Worm (Caenorhabditis elegans): ENCODE data around the gene ndab-2.

ndab-2 gene

ce11 chrIII:7212028-7212427 lies 31.5 kb downstream of the ndab-2 start:
- TF ChIP-seq elt-3 (tag; optimal IDR thresholded peaks at IDR 0.05): no peak
- no peak for TF ChIP-seq ham-2 (GFP tag; optimal IDR thresholded peaks at IDR 0.05)
- TF ChIP-seq nhr-12 (tag; optimal IDR thresholded peaks at IDR 0.05): no peak
- TF ChIP-seq blmp-1 (tag; optimal IDR thresholded peaks at IDR 0.05): no peak
- no peak for TF ChIP-seq unc-39 (tag; optimal IDR thresholded peaks at IDR 0.05)
- TF ChIP-seq nhr-237 (tag; optimal IDR thresholded peaks at IDR 0.05): no peak
- TF ChIP-seq drap-1 (GFP tag; optimal IDR thresholded peaks at IDR 0.05): no peak
- no peak for TF ChIP-seq elt-1 (tag; optimal IDR thresholded peaks at IDR 0.05; ENCODE audit: borderline replicate concordance, insufficient read depth)
- TF ChIP-seq M03D4.4 (tag; optimal IDR thresholded peaks at IDR 0.05): no peak
- TF ChIP-seq cnd-1 (tag; optimal IDR thresholded peaks at IDR 0.05): no peak
- TF ChIP-seq sptf-1 (tag; optimal IDR thresholded peaks at IDR 0.05): no peak
- no peak for TF ChIP-seq ztf-11 (tag; optimal IDR thresholded peaks at IDR 0.05)
- no peak for TF ChIP-seq hlh-1 (tag; optimal IDR thresholded peaks at IDR 0.05)
- no peak for TF ChIP-seq snpc-4 (tag; optimal IDR thresholded peaks at IDR 0.05)

ce11 chrIII:7215532-7215931 lies 35.0 kb downstream of the ndab-2 start:
- TF ChIP-seq tbx-8 (GFP tag; optimal IDR thresholded peaks at IDR 0.05) (no peak), hlh-1 (tag; optimal IDR thresholded peaks at IDR 0.05) (peak; percentile 99), unc-120 (tag; optimal IDR thresholded peaks at IDR 0.05; ENCODE audit: poor library complexity, severe bottlenecking) (peak; percentile 42)

- no peak for TF ChIP-seq pha-4 (tag; optimal IDR thresholded peaks at IDR 0.05)
- no peak for TF ChIP-seq nhr-12 (tag; optimal IDR thresholded peaks at IDR 0.05)
- TF ChIP-seq blmp-1 (tag; optimal IDR thresholded peaks at IDR 0.05): no peak
- TF ChIP-seq lin-32 (GFP tag; optimal IDR thresholded peaks at IDR 0.05): no peak
- no peak for TF ChIP-seq cnd-1 (tag; optimal IDR thresholded peaks at IDR 0.05)
- no peak for TF ChIP-seq nhr-237 (tag; optimal IDR thresholded peaks at IDR 0.05)
- no peak for TF ChIP-seq nhr-28 (tag; optimal IDR thresholded peaks at IDR 0.05)
- TF ChIP-seq tbx-8 (GFP tag; optimal IDR thresholded peaks at IDR 0.05): no peak
- TF ChIP-seq unc-39 (tag; optimal IDR thresholded peaks at IDR 0.05): no peak
- no peak for TF ChIP-seq bed-3 (GFP tag; optimal IDR thresholded peaks at IDR 0.05)
- no peak for TF ChIP-seq snpc-4 (tag; optimal IDR thresholded peaks at IDR 0.05)
- no peak for TF ChIP-seq mab-5 (tag; optimal IDR thresholded peaks at IDR 0.05)
These were observed 35.7 kb downstream of the ndab-2 start, which contains the start of gene R151.1 for ce11 chrIII:7216226-7216625. R151.1 (plus strand) TSS chrIII:7216526.

ce11 chrIII:7216924-7217521 lies 36.5 kb downstream of the ndab-2 start:
- TF ChIP-seq bed-3 (GFP tag; optimal IDR thresholded peaks at IDR 0.05) (no peak), ceh-83 (GFP tag; optimal IDR thresholded peaks at IDR 0.05) (no peak), pha-4 (tag; optimal IDR thresholded peaks at IDR 0.05) (no peak), elt-3 (tag; optimal IDR thresholded peaks at IDR 0.05) (no peak), snpc-4 (tag; optimal IDR thresholded peaks at IDR 0.05) (no peak), ham-2 (GFP tag; optimal IDR thresholded peaks at IDR 0.05) (no peak), mab-5 (tag; optimal IDR thresholded peaks at IDR 0.05) (no peak), unc-39 (tag; optimal IDR thresholded peaks at IDR 0.05) (no peak), ceh-39 (tag; optimal IDR thresholded peaks at IDR 0.05) (no peak), unc-120 (tag; optimal IDR thresholded peaks at IDR 0.05; ENCODE audit: poor library complexity, severe bottlenecking) (peak; percentile 98), flh-1 (GFP tag; optimal IDR thresholded peaks at IDR 0.05) (no peak), unc-62 (GFP tag; optimal IDR thresholded peaks at IDR 0.05) (peak; percentile 96), ceh-43 (GFP tag; optimal IDR thresholded peaks at IDR 0.05) (no peak), hlh-1 (tag; optimal IDR thresholded peaks at IDR 0.05) (peak; percentile 96), sem-2 (GFP tag; optimal IDR thresholded peaks at IDR 0.05) (no peak), nhr-76 (tag; optimal IDR thresholded peaks at IDR 0.05) (no peak), blmp-1 (tag; optimal IDR thresholded peaks at IDR 0.05) (no peak)

ce11 chrIII:7221103-7221502 lies 40.6 kb downstream of the ndab-2 start:
- no peak for TF ChIP-seq zip-8 (tag; optimal IDR thresholded peaks at IDR 0.05)
- no peak for TF ChIP-seq nhr-28 (tag; optimal IDR thresholded peaks at IDR 0.05)
- no peak for TF ChIP-seq elt-1 (tag; optimal IDR thresholded peaks at IDR 0.05; ENCODE audit: borderline replicate concordance, insufficient read depth)
- TF ChIP-seq tbx-8 (GFP tag; optimal IDR thresholded peaks at IDR 0.05): no peak
- no peak for TF ChIP-seq lsy-2 (tag; optimal IDR thresholded peaks at IDR 0.05)
- no peak for TF ChIP-seq nhr-76 (tag; optimal IDR thresholded peaks at IDR 0.05)
- TF ChIP-seq lin-32 (GFP tag; optimal IDR thresholded peaks at IDR 0.05): no peak
- no peak for TF ChIP-seq bed-3 (GFP tag; optimal IDR thresholded peaks at IDR 0.05)
- no peak for TF ChIP-seq lin-13 (tag; optimal IDR thresholded peaks at IDR 0.05)
- no peak for TF ChIP-seq unc-62 (GFP tag; optimal IDR thresholded peaks at IDR 0.05)
